Worm (Caenorhabditis elegans): ENCODE results near the gene dpy-1.

The dpy-1 gene

ce11 chrIII:2030776-2031565, 16.8 kb downstream of the dpy-1 start (continued):
- TF ChIP-seq mxl-1 (tag; optimal IDR thresholded peaks at IDR 0.05): peak; percentile 69
- TF ChIP-seq ceh-40 (GFP tag; IDR thresholded peaks at IDR 0.05): 0 out of 2 replicates have a peak, but pooled peaks have one; percentile 54
- peak; percentile 2 for TF ChIP-seq F52B5.7 (tag; optimal IDR thresholded peaks at IDR 0.05)
- no peak for TF ChIP-seq hlh-12 (tag; optimal IDR thresholded peaks at IDR 0.05)
- TF ChIP-seq ekl-4 (GFP tag; IDR thresholded peaks at IDR 0.05): no peak
- TF ChIP-seq efl-1 (GFP tag; optimal IDR thresholded peaks at IDR 0.05): peak; percentile 44
- TF ChIP-seq B0261.1 (tag; optimal IDR thresholded peaks at IDR 0.05): peak; percentile 82
- 0 out of 2 replicates have a peak, but pooled peaks have one; percentile 10 for TF ChIP-seq K11D2.4 (GFP tag; IDR thresholded peaks at IDR 0.05)
- no peak for TF ChIP-seq cebp-1 (GFP tag; IDR thresholded peaks at IDR 0.05)
- peak; percentile 22 for TF ChIP-seq cebp-1 (tag; optimal IDR thresholded peaks at IDR 0.05)
- no peak for TF ChIP-seq mel-28 (tag; optimal IDR thresholded peaks at IDR 0.05; ENCODE audit: borderline replicate concordance)
- TF ChIP-seq ztf-6 (GFP tag; IDR thresholded peaks at IDR 0.05): no peak
- TF ChIP-seq F22D6.2 (tag; optimal IDR thresholded peaks at IDR 0.05): no peak
- no peak for TF ChIP-seq ccch-3 (GFP tag; optimal IDR thresholded peaks at IDR 0.05)
- TF ChIP-seq nfya-2 (GFP tag; IDR thresholded peaks at IDR 0.05): no peak
- TF ChIP-seq attf-6 (GFP tag; IDR thresholded peaks at IDR 0.05): 0 out of 2 replicates have a peak, but pooled peaks have one; percentile 33
- TF ChIP-seq snpc-4 (GFP tag; optimal IDR thresholded peaks at IDR 0.05): peak; percentile 31
- TF ChIP-seq snpc-4 (tag; optimal IDR thresholded peaks at IDR 0.05): no peak
- TF ChIP-seq dpl-1 (GFP tag; optimal IDR thresholded peaks at IDR 0.05): no peak
- TF ChIP-seq Y53G8AR.9 (GFP tag; conservative IDR thresholded peaks at IDR 0.05): no peak
- no peak for TF ChIP-seq sdz-38 (tag; optimal IDR thresholded peaks at IDR 0.05)
- no peak for TF ChIP-seq F57A8.1 (GFP tag; optimal IDR thresholded peaks at IDR 0.05)
- TF ChIP-seq pha-4 (tag; optimal IDR thresholded peaks at IDR 0.05): no peak
- no peak for TF ChIP-seq let-526 (GFP tag; IDR thresholded peaks at IDR 0.05)
- no peak for TF ChIP-seq Y53F4B.3 (GFP tag; IDR thresholded peaks at IDR 0.05)
- TF ChIP-seq aptf-3 (GFP tag; IDR thresholded peaks at IDR 0.05): no peak
- TF ChIP-seq hsf-1 (GFP tag; IDR thresholded peaks at IDR 0.05): no peak
- TF ChIP-seq chd-7 (tag; optimal IDR thresholded peaks at IDR 0.05): no peak
- 0 out of 2 replicates have a peak, but pooled peaks have one; percentile 74 for TF ChIP-seq ceh-58 (GFP tag; IDR thresholded peaks at IDR 0.05)
- TF ChIP-seq B0019.2 (GFP tag; conservative IDR thresholded peaks at IDR 0.05): no peak
- TF ChIP-seq zim-3 (tag; optimal IDR thresholded peaks at IDR 0.05): no peak
- no peak for TF ChIP-seq bed-1 (GFP tag; IDR thresholded peaks at IDR 0.05)
- no peak for TF ChIP-seq F39B2.1 (GFP tag; IDR thresholded peaks at IDR 0.05)
- TF ChIP-seq gei-17 (GFP tag; optimal IDR thresholded peaks at IDR 0.05): no peak
- peak; percentile 14 for TF ChIP-seq B0035.1 (tag; optimal IDR thresholded peaks at IDR 0.05)
- TF ChIP-seq K12H6.12 (tag; optimal IDR thresholded peaks at IDR 0.05): no peak
- no peak for TF ChIP-seq attf-3 (GFP tag; conservative IDR thresholded peaks at IDR 0.05)
- TF ChIP-seq lir-1 (GFP tag; conservative IDR thresholded peaks at IDR 0.05): no peak
- TF ChIP-seq him-1 (tag; optimal IDR thresholded peaks at IDR 0.05): peak; percentile 68
- peak; percentile 77 for TF ChIP-seq snpc-1.3 (tag; optimal IDR thresholded peaks at IDR 0.05; ENCODE audit: insufficient read depth)
- TF ChIP-seq lin-40 (tag; optimal IDR thresholded peaks at IDR 0.05): no peak
- peak; percentile 36 for TF ChIP-seq ZK185.1 (tag; optimal IDR thresholded peaks at IDR 0.05; ENCODE audit: poor library complexity, severe bottlenecking)
- TF ChIP-seq ceh-79 (tag; optimal IDR thresholded peaks at IDR 0.05): no peak
- no peak for TF ChIP-seq C06A6.2 (GFP tag; conservative IDR thresholded peaks at IDR 0.05)
- TF ChIP-seq lsl-1 (GFP tag; optimal IDR thresholded peaks at IDR 0.05): peak; percentile 36
- TF ChIP-seq xnd-1 (tag; optimal IDR thresholded peaks at IDR 0.05): no peak
- TF ChIP-seq ztf-26 (tag; optimal IDR thresholded peaks at IDR 0.05): no peak
- no peak for TF ChIP-seq F23B12.7 (tag; optimal IDR thresholded peaks at IDR 0.05; ENCODE audit: insufficient read depth)
